Worm (Caenorhabditis elegans) whole organism, L1 larva: Measurements from ENCODE around the gene Y43F8C.5.
A peak's percentile ranks its signal among the peaks of the same experiment; 100 is the strongest.

Experiments used
- C16A3.4 ChIP-seq: fragments of 150-350 bp; optimal IDR thresholded peaks from 2 replicates; lab custom pipeline; 2014; ENCODE audit warnings: missing biosample characterization, missing genetic modification characterization
- aha-1 ChIP-seq: fragments of 150-350 bp; optimal IDR thresholded peaks from 2 replicates; lab custom pipeline; 2014; ENCODE audit warnings: missing biosample characterization, missing genetic modification characterization
- aly-2 ChIP-seq: fragments of 150-350 bp; optimal IDR thresholded peaks from 2 replicates; lab custom pipeline; 2014; ENCODE audit warnings: missing biosample characterization, missing genetic modification characterization
- ama-1 ChIP-seq: fragments of 150-350 bp; optimal IDR thresholded peaks from 2 replicates; lab custom pipeline; 2014
- blmp-1 ChIP-seq: fragments of 150-350 bp; optimal IDR thresholded peaks from 2 replicates; lab custom pipeline; 2014; ENCODE audit warnings: missing biosample characterization, missing genetic modification characterization
- ceh-63 ChIP-seq: fragments of 200-800 bp; sonication (Bioruptor generic); optimal IDR thresholded peaks from 2 replicates; lab custom pipeline; 2018; ENCODE audit warnings: mild to moderate bottlenecking, missing genetic modification characterization, missing compliant biosample characterization
- ceh-82 ChIP-seq, 3 experiments: fragments of 150-350 bp in 1 of 3; sonication (generic microtip) in 2 of 3; optimal IDR thresholded peaks; 2 replicates each; lab custom pipeline; 2014 to 2017; ENCODE audit warnings: missing biosample characterization in 3 of 3, missing genetic modification characterization in 3 of 3
- ceh-90 ChIP-seq: sonication (generic microtip); optimal IDR thresholded peaks from 2 replicates; lab custom pipeline; 2016; ENCODE audit warnings: missing genetic modification characterization, missing compliant biosample characterization
- dpl-1 ChIP-seq, 3 experiments: fragments of 150-350 bp in 2 of 3; sonication (generic microtip) in 1 of 3; optimal IDR thresholded peaks; 2 replicates each; lab custom pipeline; 2014 to 2017; ENCODE audit warnings: missing biosample characterization in 3 of 3, missing genetic modification characterization in 3 of 3, missing genetic modification reagents in 3 of 3
- dsc-1 ChIP-seq: sonication (generic microtip); optimal IDR thresholded peaks from 2 replicates; lab custom pipeline; 2016; ENCODE audit warnings: mild to moderate bottlenecking, missing genetic modification characterization, missing compliant biosample characterization
- efl-1 ChIP-seq, 4 experiments: fragments of 150-350 bp; optimal IDR thresholded peaks in 3 of 4; peaks in 1 of 4; 1 replicate in 1 of 4; 2 replicates in 3 of 4; lab custom pipeline; 2014; ENCODE audit warnings: missing biosample characterization in 2 of 4, missing genetic modification characterization in 2 of 4, missing genetic modification reagents in 2 of 4
- egl-13 ChIP-seq: sonication (generic microtip); optimal IDR thresholded peaks from 2 replicates; lab custom pipeline; 2016; ENCODE audit warnings: missing genotype, missing genetic modification reagents, missing genetic modification characterization, missing compliant biosample characterization
- elt-3 ChIP-seq, 6 experiments: fragments of 150-350 bp in 1 of 6; sonication (generic microtip); optimal IDR thresholded peaks; 2 replicates each; lab custom pipeline; 2017 to 2018; ENCODE audit warnings: missing biosample characterization in 6 of 6, missing genetic modification characterization in 6 of 6, inconsistent platforms in 1 of 6
- fkh-10 ChIP-seq: sonication (generic microtip); optimal IDR thresholded peaks from 2 replicates; lab custom pipeline; 2017; ENCODE audit warnings: missing biosample characterization, missing genetic modification reagents, missing genetic modification characterization
- fos-1 ChIP-seq: fragments of 150-350 bp; optimal IDR thresholded peaks from 2 replicates; lab custom pipeline; 2014; ENCODE audit warnings: missing biosample characterization, missing genetic modification characterization
- hlh-4 ChIP-seq: sonication (generic microtip); optimal IDR thresholded peaks from 2 replicates; lab custom pipeline; 2016; ENCODE audit warnings: mild to moderate bottlenecking, missing genetic modification characterization, missing compliant biosample characterization
- irx-1 ChIP-seq: sonication (generic microtip); optimal IDR thresholded peaks from 2 replicates; lab custom pipeline; 2016; ENCODE audit warnings: missing genetic modification characterization, missing compliant biosample characterization
- isw-1 ChIP-seq: fragments of 200-800 bp; sonication (Bioruptor generic); IDR thresholded peaks from 2 replicates; pipeline ENCODE4 v1.3.6; 2022; ENCODE audit warnings: missing genetic modification characterization, missing compliant biosample characterization
- lin-13 ChIP-seq: fragments of 150-350 bp; optimal IDR thresholded peaks from 2 replicates; lab custom pipeline; 2014; ENCODE audit warnings: missing biosample characterization, missing genetic modification reagents, missing genetic modification characterization
- lin-35 ChIP-seq, 2 experiments: fragments of 150-350 bp; optimal IDR thresholded peaks; 2 replicates each; lab custom pipeline; 2014; ENCODE audit warnings: missing biosample characterization in 2 of 2, missing genetic modification characterization in 2 of 2, missing genetic modification reagents in 2 of 2
- lsy-2 ChIP-seq, 2 experiments: fragments of 150-350 bp; optimal IDR thresholded peaks; 2 replicates each; lab custom pipeline; 2014; ENCODE audit warnings: missing biosample characterization in 2 of 2, missing genetic modification characterization in 2 of 2
- mab-9 ChIP-seq: fragments of 200-800 bp; sonication (Bioruptor generic); IDR thresholded peaks from 2 replicates; pipeline ENCODE4 v1.3.6; 2022; ENCODE audit warnings: missing genetic modification reagents, missing genetic modification characterization, missing compliant biosample characterization
- mep-1 ChIP-seq: fragments of 150-350 bp; optimal IDR thresholded peaks from 2 replicates; lab custom pipeline; 2014; ENCODE audit warnings: missing biosample characterization, missing genetic modification characterization
- nhr-11 ChIP-seq: fragments of 150-350 bp; optimal IDR thresholded peaks from 2 replicates; lab custom pipeline; 2014; ENCODE audit warnings: missing biosample characterization, missing genetic modification characterization
- nhr-12 ChIP-seq: sonication (generic microtip); optimal IDR thresholded peaks from 2 replicates; lab custom pipeline; 2017; ENCODE audit warnings: missing biosample characterization, missing genetic modification characterization
- nhr-19 ChIP-seq: fragments of 200-800 bp; sonication (Bioruptor generic); conservative IDR thresholded peaks from 2 replicates; pipeline ENCODE4 v1.3.6; 2022; ENCODE audit warnings: missing genetic modification characterization, missing compliant biosample characterization
- nhr-47 ChIP-seq: sonication (generic microtip); optimal IDR thresholded peaks from 2 replicates; lab custom pipeline; 2016; ENCODE audit warnings: mild to moderate bottlenecking, missing genetic modification characterization, moderate library complexity, missing compliant biosample characterization
- nhr-76 ChIP-seq: sonication (generic microtip); optimal IDR thresholded peaks from 2 replicates; lab custom pipeline; 2017; ENCODE audit warnings: missing biosample characterization, missing genetic modification characterization
- nhr-77 ChIP-seq: fragments of 150-350 bp; optimal IDR thresholded peaks from 2 replicates; lab custom pipeline; 2014; ENCODE audit warnings: missing biosample characterization, missing genetic modification characterization
- nhr-84 ChIP-seq: sonication (generic microtip); optimal IDR thresholded peaks from 2 replicates; lab custom pipeline; 2017; ENCODE audit warnings: missing biosample characterization, missing genetic modification characterization
- nhr-85 ChIP-seq: sonication (generic microtip); peaks from one replicate; lab custom pipeline; 2016; ENCODE audit warnings: missing genetic modification characterization, inconsistent platforms, missing compliant biosample characterization
- nhr-90 ChIP-seq: sonication (generic microtip); optimal IDR thresholded peaks from 2 replicates; lab custom pipeline; 2016; ENCODE audit warnings: mild to moderate bottlenecking, missing genetic modification characterization, missing compliant biosample characterization; ENCODE audit not compliant: poor library complexity
- skn-1 ChIP-seq: fragments of 150-350 bp; optimal IDR thresholded peaks from 2 replicates; lab custom pipeline; 2014; ENCODE audit warnings: missing biosample characterization, missing genetic modification characterization
- snpc-4 ChIP-seq: fragments of 150-350 bp; optimal IDR thresholded peaks from 2 replicates; lab custom pipeline; 2014; ENCODE audit warnings: missing biosample characterization, missing genetic modification characterization
- snu-23 ChIP-seq: sonication (generic microtip); optimal IDR thresholded peaks from 2 replicates; lab custom pipeline; 2016; ENCODE audit warnings: missing genetic modification characterization, missing compliant biosample characterization
- sup-37 ChIP-seq: fragments of 200-800 bp; sonication (Bioruptor generic); optimal IDR thresholded peaks from 2 replicates; lab custom pipeline; 2018; ENCODE audit warnings: mild to moderate bottlenecking, missing genetic modification characterization, missing compliant biosample characterization
- tbx-2 ChIP-seq: sonication (generic microtip); optimal IDR thresholded peaks from 2 replicates; lab custom pipeline; 2016; ENCODE audit warnings: missing genetic modification characterization, missing compliant biosample characterization
- tlp-1 ChIP-seq: fragments of 150-350 bp; optimal IDR thresholded peaks from 2 replicates; lab custom pipeline; 2014; ENCODE audit warnings: missing biosample characterization, missing genetic modification characterization
- unc-130 ChIP-seq: fragments of 150-350 bp; optimal IDR thresholded peaks from 2 replicates; lab custom pipeline; 2017; ENCODE audit warnings: missing biosample characterization, missing genetic modification characterization, inconsistent platforms
- unc-62 ChIP-seq: fragments of 150-350 bp; optimal IDR thresholded peaks from 2 replicates; lab custom pipeline; 2014; ENCODE audit warnings: missing biosample characterization, missing genetic modification reagents, missing genetic modification characterization
- unc-86 ChIP-seq: sonication (generic microtip); optimal IDR thresholded peaks from 2 replicates; lab custom pipeline; 2016; ENCODE audit warnings: missing genetic modification characterization, missing compliant biosample characterization
- xbp-1 ChIP-seq: sonication (generic microtip); optimal IDR thresholded peaks from 2 replicates; lab custom pipeline; 2016; ENCODE audit warnings: missing genetic modification characterization, missing compliant biosample characterization
- zag-1 ChIP-seq: fragments of 150-350 bp; optimal IDR thresholded peaks from 2 replicates; lab custom pipeline; 2014; ENCODE audit warnings: missing biosample characterization, missing genetic modification characterization
- ztf-11 ChIP-seq, 2 experiments: sonication (generic microtip); optimal IDR thresholded peaks; 2 replicates each; lab custom pipeline; 2016 to 2017; ENCODE audit warnings: missing genetic modification characterization in 2 of 2, missing biosample characterization in 1 of 2, missing compliant biosample characterization in 1 of 2
- ztf-4 ChIP-seq: fragments of 150-350 bp; optimal IDR thresholded peaks from 2 replicates; lab custom pipeline; 2014; ENCODE audit warnings: missing biosample characterization, missing genetic modification characterization

Y43F8C.5 gene

ce11 chrV:19664574-19664973 lies 32.1 kb upstream of the Y43F8C.5 start:
- TF ChIP-seq zag-1 (tag; lab: Kevin White, UChicago): no peak
- no peak for TF ChIP-seq isw-1 (GFP tag; lab: Robert Waterston, UW)
- TF ChIP-seq nhr-12 (tag; lab: Kevin White, UChicago): no peak
- no peak for TF ChIP-seq blmp-1 (tag; lab: Kevin White, UChicago)
- no peak for TF ChIP-seq mab-9

DNA sequence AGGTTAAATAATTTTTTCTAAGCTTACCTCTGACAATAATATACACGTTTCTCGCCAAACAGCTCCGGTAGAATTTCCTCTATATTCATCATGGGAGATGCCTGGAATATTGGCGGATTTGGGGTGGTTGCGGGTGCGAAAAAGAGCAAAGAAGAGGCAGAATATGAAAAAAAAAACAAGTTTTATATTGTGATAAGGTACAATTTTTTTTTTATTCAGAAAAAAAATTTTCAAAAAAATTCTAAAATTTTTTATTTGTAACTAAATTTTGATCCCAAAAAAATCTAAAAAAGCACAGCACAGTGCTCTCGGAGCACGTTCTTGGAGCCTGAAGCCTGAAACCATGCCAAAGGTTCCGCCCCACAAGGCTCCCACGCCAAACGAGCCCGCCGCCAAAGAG lies 22.7 kb upstream of the Y43F8C.5 start, which contains the start of gene dmd-3:
dmd-3 (minus strand) TSS at position 101 of the 400 bp plus-strand sequence.
- TF ChIP-seq tlp-1: no peak
- TF ChIP-seq ztf-11 (tag; optimal IDR thresholded peaks at IDR 0.05; lab: Kevin White, UChicago): no peak
- no peak for TF ChIP-seq dsc-1 (tag; lab: Kevin White, UChicago)
- no peak for TF ChIP-seq ztf-4 (tag; lab: Kevin White, UChicago)
- no peak for TF ChIP-seq irx-1
- no peak for TF ChIP-seq ceh-63 (GFP tag; lab: Kevin White, UChicago)
- TF ChIP-seq ceh-90: no peak
- no peak for TF ChIP-seq hlh-4
- no peak for TF ChIP-seq nhr-12 (tag; lab: Kevin White, UChicago)
- no peak for TF ChIP-seq xbp-1 (tag; lab: Kevin White, UChicago)
- TF ChIP-seq tbx-2: no peak
- TF ChIP-seq aha-1 (tag; lab: Kevin White, UChicago): no peak
- TF ChIP-seq ama-1 (lab: Kevin White, UChicago): no peak
- TF ChIP-seq lin-35 (GFP tag; optimal IDR thresholded peaks at IDR 0.05; lab: Kevin White, UChicago): no peak
- TF ChIP-seq egl-13 (tag; lab: Kevin White, UChicago): no peak
- TF ChIP-seq sup-37 (GFP tag; lab: Kevin White, UChicago): no peak
- no peak for TF ChIP-seq nhr-84
- no peak for TF ChIP-seq unc-62 (GFP tag; lab: Kevin White, UChicago)

DNA sequence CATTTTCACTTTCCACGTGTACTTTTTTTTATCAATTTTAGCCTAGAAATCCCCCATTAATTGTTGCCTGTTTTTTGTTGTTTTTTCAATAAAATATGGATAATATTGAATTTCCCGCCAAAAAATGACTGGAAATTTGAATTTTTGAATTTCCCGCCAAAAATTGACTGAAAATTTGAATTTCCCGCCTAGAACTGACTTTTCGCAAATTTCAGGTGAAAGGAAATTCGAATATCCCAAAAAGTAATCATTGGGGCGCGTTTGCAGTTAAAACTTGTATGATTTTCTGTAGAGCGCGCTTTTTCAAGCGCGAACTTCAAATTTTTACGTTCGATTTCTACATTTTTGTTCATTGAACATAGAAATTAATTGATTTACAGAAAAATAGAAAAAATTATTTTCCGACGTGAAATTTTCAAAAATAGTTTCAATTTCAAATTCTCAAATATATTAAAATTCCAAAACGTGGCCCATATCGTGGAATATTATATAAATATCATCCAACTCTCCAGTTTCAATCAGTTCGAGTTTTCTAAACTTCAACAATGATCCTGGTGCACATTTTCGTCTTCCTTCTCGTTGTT lies 13.2 kb upstream of the Y43F8C.5 start, which contains the start of gene Y43F8C.9:
Y43F8C.9 (plus strand) TSS at position 534 of the 584 bp plus-strand sequence.
- TF ChIP-seq efl-1 (optimal IDR thresholded peaks at IDR 0.05; lab: Kevin White, UChicago): no peak
- peak in 1 of 2 experiments; percentile 25 for TF ChIP-seq efl-1 (GFP tag; optimal IDR thresholded peaks at IDR 0.05 in 1 of 2; lab: Kevin White, UChicago)
- TF ChIP-seq nhr-19 (GFP tag; lab: Robert Waterston, UW): no peak
- no peak for TF ChIP-seq nhr-90
- TF ChIP-seq nhr-76: no peak

ce11 chrV:19643903-19644302 lies 11.5 kb upstream of the Y43F8C.5 start, which contains the start of the genes Y43F8C.7 and mrps-28:
TSS of gene Y43F8C.7 (minus strand) at chrV:19644030.
TSS of gene mrps-28 (plus strand) at chrV:19644239.
- TF ChIP-seq snu-23 (GFP tag; lab: Kevin White, UChicago): peak; percentile 74
- TF ChIP-seq ztf-4 (tag; lab: Kevin White, UChicago): no peak
- TF ChIP-seq dpl-1 (GFP tag; optimal IDR thresholded peaks at IDR 0.05; lab: Kevin White, UChicago): peak; percentile 25 to 63 (median 60)
- peak; percentile 37 for TF ChIP-seq unc-86
- TF ChIP-seq tbx-2: peak; percentile 45
- peak; percentile 65 to 70 for TF ChIP-seq lin-35 (GFP tag; optimal IDR thresholded peaks at IDR 0.05; lab: Kevin White, UChicago)
- peak; percentile 36 for TF ChIP-seq C16A3.4 (tag; lab: Kevin White, UChicago)
- peak; percentile 25 for TF ChIP-seq fkh-10 (GFP tag; lab: Kevin White, UChicago)
- TF ChIP-seq elt-3 (tag; optimal IDR thresholded peaks at IDR 0.05; lab: Kevin White, UChicago): no peak
- no peak for TF ChIP-seq sup-37 (GFP tag; lab: Kevin White, UChicago)
- peak; percentile 50 for TF ChIP-seq nhr-19 (GFP tag; lab: Robert Waterston, UW)
- no peak for TF ChIP-seq nhr-11 (tag; lab: Kevin White, UChicago)
- TF ChIP-seq mep-1 (tag; lab: Kevin White, UChicago): peak; percentile 70
- TF ChIP-seq nhr-85 (tag; lab: Kevin White, UChicago): peak; percentile 29
- peak; percentile 33 for TF ChIP-seq blmp-1 (tag; lab: Kevin White, UChicago)
- peak; percentile 54 for TF ChIP-seq snpc-4 (tag; lab: Kevin White, UChicago)
- peak; percentile 3 for TF ChIP-seq irx-1
- TF ChIP-seq lin-13 (GFP tag; lab: Kevin White, UChicago): no peak
- peak; percentile 6 for TF ChIP-seq nhr-90
- TF ChIP-seq fos-1 (tag; lab: Kevin White, UChicago): no peak
- peak; percentile 58 for TF ChIP-seq dsc-1 (tag; lab: Kevin White, UChicago)
- peak; percentile 57 to 62 for TF ChIP-seq efl-1 (optimal IDR thresholded peaks at IDR 0.05; lab: Kevin White, UChicago)
- peak; percentile 69 to 96 for TF ChIP-seq efl-1 (GFP tag; optimal IDR thresholded peaks at IDR 0.05 in 1 of 2; lab: Kevin White, UChicago)
- peak; percentile 97 to 98 for TF ChIP-seq lsy-2 (tag; optimal IDR thresholded peaks at IDR 0.05; lab: Kevin White, UChicago)
- TF ChIP-seq ceh-82 (tag; optimal IDR thresholded peaks at IDR 0.05; lab: Kevin White, UChicago): peak; percentile 17 to 71 (median 24)
- TF ChIP-seq aly-2 (tag; lab: Kevin White, UChicago): peak; percentile 25
- TF ChIP-seq nhr-47 (tag; lab: Kevin White, UChicago): peak; percentile 66
- TF ChIP-seq ztf-11 (tag; optimal IDR thresholded peaks at IDR 0.05; lab: Kevin White, UChicago): no peak
- peak; percentile 51 for TF ChIP-seq isw-1 (GFP tag; lab: Robert Waterston, UW)
- peak; percentile 39 for TF ChIP-seq nhr-77 (tag; lab: Kevin White, UChicago)
- TF ChIP-seq unc-130 (tag; lab: Kevin White, UChicago): peak; percentile 17
- no peak for TF ChIP-seq unc-62 (GFP tag; lab: Kevin White, UChicago)
- TF ChIP-seq skn-1 (tag; lab: Kevin White, UChicago): peak; percentile 43
